Worm (Caenorhabditis elegans): Measurements from ENCODE around the gene ZC250.5.

ZC250.5 gene

DNA sequence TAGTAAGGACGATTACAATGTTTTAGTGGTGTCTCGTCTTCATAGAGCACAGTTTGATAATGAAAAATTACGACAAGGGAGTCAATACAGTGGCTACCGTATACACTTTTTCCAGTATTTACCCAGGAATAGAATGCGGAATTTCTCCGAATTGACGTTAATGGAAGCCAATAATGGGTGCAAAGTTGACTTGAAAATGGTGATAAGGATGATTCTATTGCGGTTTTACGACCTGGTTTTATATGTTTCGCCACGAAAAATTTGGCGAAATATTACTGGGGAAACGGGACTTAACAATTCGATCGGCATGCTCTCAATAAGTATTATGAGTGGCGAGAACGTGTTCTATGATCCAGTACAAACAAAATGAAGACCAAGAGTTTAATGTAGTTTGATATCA is 14.3 kb downstream of the ZC250.5 start:
- TF ChIP-seq nhr-80 (tag; optimal IDR thresholded peaks at IDR 0.05) (peak; percentile 66), dox-1 (GFP tag; IDR thresholded peaks at IDR 0.05) (peak; percentile 6; the same call in 1 of the 2 replicates), madf-10 (tag; optimal IDR thresholded peaks at IDR 0.05) (no peak), ets-4 (GFP tag; optimal IDR thresholded peaks at IDR 0.05) (no peak), fkh-3 (tag; optimal IDR thresholded peaks at IDR 0.05) (no peak), lsl-1 (GFP tag; optimal IDR thresholded peaks at IDR 0.05) (no peak), rcor-1 (GFP tag; IDR thresholded peaks at IDR 0.05) (no peak), attf-6 (GFP tag; IDR thresholded peaks at IDR 0.05) (no peak), Y56A3A.18 (GFP tag; IDR thresholded peaks at IDR 0.05) (no peak), ceh-79 (tag; optimal IDR thresholded peaks at IDR 0.05) (no peak), somi-1 (GFP tag; optimal IDR thresholded peaks at IDR 0.05) (no peak)

DNA sequence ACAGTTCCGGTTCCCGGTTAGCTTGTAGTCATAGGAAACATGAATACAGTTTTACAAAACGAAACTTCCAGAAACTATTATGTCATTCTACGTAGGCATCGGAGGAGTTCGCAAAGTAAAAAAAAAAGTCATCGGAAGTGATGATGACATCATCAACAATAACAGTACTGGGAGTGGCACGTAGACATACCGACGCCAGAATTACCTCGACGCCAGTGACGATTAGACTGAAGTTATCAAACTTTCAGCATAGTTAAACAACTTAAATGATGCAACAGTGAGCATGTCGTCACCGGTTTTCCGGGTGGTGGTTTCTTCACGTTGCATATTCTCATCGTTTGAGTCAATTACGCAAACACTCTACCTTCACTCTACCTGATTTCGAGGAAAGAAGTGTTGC is 14.8 kb downstream of the ZC250.5 start:
- TF ChIP-seq ceh-100 (GFP tag; IDR thresholded peaks at IDR 0.05) (no peak), ceh-58 (GFP tag; IDR thresholded peaks at IDR 0.05) (no peak), F49E8.2 (tag; optimal IDR thresholded peaks at IDR 0.05; ENCODE audit: insufficient read depth) (no peak), ama-1 (optimal IDR thresholded peaks at IDR 0.05) (no peak), ama-1 (GFP tag; optimal IDR thresholded peaks at IDR 0.05) (no peak), cebp-2 (GFP tag; IDR thresholded peaks at IDR 0.05) (no peak), zfh-2 (GFP tag; conservative IDR thresholded peaks at IDR 0.05) (no peak), madf-8 (GFP tag; conservative IDR thresholded peaks at IDR 0.05) (no peak), ztf-28 (GFP tag; IDR thresholded peaks at IDR 0.05) (no peak), K12H6.12 (tag; optimal IDR thresholded peaks at IDR 0.05) (no peak), nhr-120 (GFP tag; IDR thresholded peaks at IDR 0.05) (no peak), C06A6.2 (GFP tag; conservative IDR thresholded peaks at IDR 0.05) (no peak), snpc-1.3 (tag; optimal IDR thresholded peaks at IDR 0.05; ENCODE audit: insufficient read depth) (no peak), hlh-26 (GFP tag; conservative IDR thresholded peaks at IDR 0.05) (no peak), F33H1.4 (GFP tag; IDR thresholded peaks at IDR 0.05) (no peak), Y56A3A.18 (GFP tag; IDR thresholded peaks at IDR 0.05) (no peak), egrh-3 (GFP tag; IDR thresholded peaks at IDR 0.05) (no peak)

DNA sequence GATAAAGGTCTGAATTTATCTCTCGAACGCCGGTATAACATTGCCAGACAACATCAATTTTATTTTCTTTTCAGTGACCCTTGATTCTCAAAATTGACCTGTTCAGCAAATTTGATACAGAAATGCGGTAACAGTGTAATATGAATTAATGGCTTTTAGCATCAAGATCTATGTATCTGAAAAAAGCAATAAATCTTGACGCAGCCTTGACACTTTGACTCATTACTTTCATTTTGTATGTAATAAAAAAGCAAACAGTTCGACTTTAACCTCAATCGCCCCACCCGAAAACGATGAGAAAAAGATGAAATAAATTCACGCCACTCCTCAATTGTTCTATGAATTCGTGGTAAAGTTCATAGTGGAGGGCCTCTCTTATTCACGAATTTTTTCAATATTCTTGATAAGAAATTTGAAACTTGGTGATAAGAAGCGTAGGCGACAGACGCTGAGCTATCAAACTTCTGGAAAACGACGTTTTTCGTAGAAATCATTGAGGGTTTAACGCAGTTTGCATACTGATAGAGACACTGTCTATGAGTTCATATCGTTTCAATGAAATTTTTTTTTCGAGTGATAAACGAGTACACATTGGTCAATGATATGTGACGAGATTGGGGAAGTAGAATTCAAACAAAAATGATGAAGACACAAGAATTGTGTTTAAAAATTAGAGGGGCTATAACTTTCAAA is 16.0 kb downstream of the ZC250.5 start:
- TF ChIP-seq nhr-80 (tag; optimal IDR thresholded peaks at IDR 0.05) = peak; percentile 93
- TF ChIP-seq dox-1 (GFP tag; IDR thresholded peaks at IDR 0.05) = no peak
- TF ChIP-seq hmg-20 (GFP tag; IDR thresholded peaks at IDR 0.05) = no peak
- no peak for TF ChIP-seq ceh-91 (GFP tag; IDR thresholded peaks at IDR 0.05)
- TF ChIP-seq atf-7 (tag; optimal IDR thresholded peaks at IDR 0.05) = peak; percentile 56
- TF ChIP-seq ztf-3 (GFP tag; optimal IDR thresholded peaks at IDR 0.05) = no peak
- no peak for TF ChIP-seq lsy-27 (tag; optimal IDR thresholded peaks at IDR 0.05; ENCODE audit: borderline replicate concordance, insufficient read depth)
- TF ChIP-seq egl-44 (GFP tag; IDR thresholded peaks at IDR 0.05) = no peak
- no peak for TF ChIP-seq let-526 (GFP tag; IDR thresholded peaks at IDR 0.05)

DNA sequence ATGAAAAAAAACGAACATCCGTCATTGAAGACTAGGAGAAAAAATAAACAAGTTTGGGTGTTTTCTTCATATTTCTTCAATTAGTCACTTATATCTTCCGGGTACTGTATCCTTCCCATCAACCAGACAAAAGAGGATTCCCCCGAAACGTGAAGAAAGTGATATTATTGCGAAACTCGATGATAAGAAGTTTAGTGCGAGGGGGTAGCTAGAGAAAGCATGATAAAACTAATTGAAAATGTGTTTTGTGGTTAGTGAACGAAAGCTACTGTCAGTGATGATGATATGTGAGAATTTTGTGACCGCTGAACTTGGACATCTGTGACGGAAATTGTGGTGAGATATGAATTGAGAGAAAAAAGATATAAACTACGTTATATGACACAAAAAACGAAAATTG is 17.4 kb downstream of the ZC250.5 start:
- TF ChIP-seq lin-35 (GFP tag; optimal IDR thresholded peaks at IDR 0.05) = no peak
- TF ChIP-seq Y95B8A.8 (GFP tag; IDR thresholded peaks at IDR 0.05) = no peak
- no peak for TF ChIP-seq ets-4 (GFP tag; optimal IDR thresholded peaks at IDR 0.05)
- TF ChIP-seq attf-3 (GFP tag; conservative IDR thresholded peaks at IDR 0.05) = no peak
- TF ChIP-seq akir-1 (GFP tag; optimal IDR thresholded peaks at IDR 0.05) = no peak
- no peak for TF ChIP-seq F37B4.10 (GFP tag; IDR thresholded peaks at IDR 0.05)
- peak; percentile 14 for TF ChIP-seq die-1 (tag; optimal IDR thresholded peaks at IDR 0.05)
- no peak for TF ChIP-seq C17E4.6 (GFP tag; IDR thresholded peaks at IDR 0.05)
- no peak for TF ChIP-seq lin-54 (GFP tag; optimal IDR thresholded peaks at IDR 0.05)
- no peak for TF ChIP-seq pbrm-1 (GFP tag; IDR thresholded peaks at IDR 0.05)
- TF ChIP-seq ceh-58 (GFP tag; IDR thresholded peaks at IDR 0.05) = no peak
- TF ChIP-seq lin-40 (tag; optimal IDR thresholded peaks at IDR 0.05) = peak; percentile 70
- TF ChIP-seq mxl-1 (tag; optimal IDR thresholded peaks at IDR 0.05) = no peak
- TF ChIP-seq ztf-26 (tag; optimal IDR thresholded peaks at IDR 0.05) = peak; percentile 62
- peak; percentile 67 for TF ChIP-seq somi-1 (GFP tag; optimal IDR thresholded peaks at IDR 0.05)

Measured in whole organism, young adult.